Fruit fly (Drosophila melanogaster) whole organism, embryonic: ENCODE results near the gene Claspin.

Experiments used
- Ada2b ChIP-seq: fragments of 200-800 bp; sonication (Bioruptor generic); IDR thresholded peaks from 2 replicates; pipeline ENCODE4 v1.3.6; 2022; ENCODE audit warnings: missing biosample characterization, missing genetic modification characterization
- Aef1 ChIP-seq: fragments of 200-800 bp; sonication (Bioruptor generic); IDR thresholded peaks from 3 replicates; pipeline ENCODE4 v1.3.6; 2022; ENCODE audit warnings: missing biosample characterization, missing genetic modification characterization
- C15 ChIP-seq: fragments of 200-800 bp; sonication (Bioruptor generic); IDR thresholded peaks from 3 replicates; pipeline ENCODE4 v1.3.6; 2022; ENCODE audit warnings: missing biosample characterization, missing genetic modification characterization
- CG10209 ChIP-seq: fragments of 200-800 bp; sonication (Bioruptor generic); optimal IDR thresholded peaks from 3 replicates; lab custom pipeline; 2017; ENCODE audit warnings: missing biosample characterization, mild to moderate bottlenecking, missing genetic modification characterization, missing genetic modification reagents
- CG10543 ChIP-seq: fragments of 200-800 bp; sonication (Bioruptor generic); optimal IDR thresholded peaks from 3 replicates; lab custom pipeline; 2017; ENCODE audit warnings: missing biosample characterization, mild to moderate bottlenecking, missing genetic modification characterization, moderate library complexity
- CG12155 ChIP-seq: fragments of 200-800 bp; sonication (Bioruptor generic); optimal IDR thresholded peaks from 3 replicates; lab custom pipeline; 2016; ENCODE audit warnings: missing biosample characterization, missing genetic modification characterization
- CG12236 ChIP-seq: fragments of 200-800 bp; sonication (Bioruptor generic); optimal IDR thresholded peaks from 2 replicates; lab custom pipeline; 2016; ENCODE audit warnings: missing biosample characterization, missing genetic modification characterization
- CG12299 ChIP-seq: fragments of 200-800 bp; sonication (Bioruptor generic); optimal IDR thresholded peaks from 2 replicates; lab custom pipeline; 2018; ENCODE audit warnings: missing biosample characterization, mild to moderate bottlenecking, missing genetic modification characterization
- CG13287 ChIP-seq: fragments of 200-800 bp; sonication (Bioruptor generic); IDR thresholded peaks from 2 replicates; pipeline ENCODE4 v1.3.6; 2022; ENCODE audit warnings: missing biosample characterization, missing genetic modification characterization; ENCODE audit not compliant: partially characterized antibody
- CG14014 ChIP-seq: fragments of 200-800 bp; sonication (Bioruptor generic); IDR thresholded peaks from 2 replicates; pipeline ENCODE4 v1.3.6; 2022; ENCODE audit warnings: missing biosample characterization, missing genetic modification characterization
- CG1647 ChIP-seq: fragments of 200-800 bp; sonication (Bioruptor generic); optimal IDR thresholded peaks from 3 replicates; lab custom pipeline; 2016; ENCODE audit warnings: missing biosample characterization, missing genetic modification characterization
- CG17361 ChIP-seq: fragments of 200-800 bp; sonication (Bioruptor generic); IDR thresholded peaks from 3 replicates; pipeline ENCODE4 v1.3.6; 2022; ENCODE audit warnings: missing biosample characterization, missing genetic modification characterization
- CG31388 ChIP-seq: fragments of 200-800 bp; sonication (Bioruptor generic); optimal IDR thresholded peaks from 2 replicates; lab custom pipeline; 2016; ENCODE audit warnings: missing biosample characterization, missing genetic modification characterization
- CG32767 ChIP-seq: fragments of 200-800 bp; sonication (Bioruptor generic); IDR thresholded peaks from 2 replicates; pipeline ENCODE4 v1.3.6; 2022; ENCODE audit warnings: missing biosample characterization, missing genetic modification characterization
- CG42726 ChIP-seq: fragments of 200-800 bp; sonication (Bioruptor generic); IDR thresholded peaks from 2 replicates; pipeline ENCODE4 v1.3.6; 2022; ENCODE audit warnings: missing biosample characterization, missing genetic modification characterization; ENCODE audit not compliant: partially characterized antibody
- CG4424 ChIP-seq: fragments of 200-800 bp; sonication (Bioruptor generic); optimal IDR thresholded peaks from 3 replicates; lab custom pipeline; 2016; ENCODE audit warnings: missing biosample characterization, missing genetic modification characterization
- CG6854 ChIP-seq: fragments of 200-800 bp; sonication (Bioruptor generic); optimal IDR thresholded peaks from 3 replicates; lab custom pipeline; 2017; ENCODE audit warnings: missing biosample characterization, mild to moderate bottlenecking, missing genetic modification characterization
- CG7745 ChIP-seq: fragments of 200-800 bp; sonication (Bioruptor generic); optimal IDR thresholded peaks from 2 replicates; lab custom pipeline; 2018; ENCODE audit warnings: missing biosample characterization, mild to moderate bottlenecking, missing genetic modification characterization, moderate library complexity
- CG8290 ChIP-seq, 3 experiments: fragments of 200-800 bp; sonication (Bioruptor generic); optimal IDR thresholded peaks; 2 replicates each; lab custom pipeline; 2016 to 2019; ENCODE audit warnings: missing biosample characterization in 3 of 3, missing genetic modification characterization in 3 of 3, mild to moderate bottlenecking in 2 of 3, moderate library complexity in 1 of 3
- CG8924 ChIP-seq: fragments of 200-800 bp; optimal IDR thresholded peaks from 3 replicates; lab custom pipeline; 2019; ENCODE audit warnings: missing biosample characterization, mild to moderate bottlenecking, missing genetic modification characterization, moderate library complexity
- Dek ChIP-seq: fragments of 200-800 bp; sonication (Bioruptor generic); optimal IDR thresholded peaks from 3 replicates; lab custom pipeline; 2019; ENCODE audit warnings: missing biosample characterization, mild to moderate bottlenecking, missing genetic modification characterization, moderate library complexity
- Elba2 ChIP-seq: fragments of 200-800 bp; sonication (Bioruptor generic); optimal IDR thresholded peaks from 3 replicates; lab custom pipeline; 2016; ENCODE audit warnings: missing biosample characterization, missing genetic modification characterization
- Gug ChIP-seq: fragments of 200-800 bp; sonication (Bioruptor generic); IDR thresholded peaks from 4 replicates; pipeline ENCODE4 v1.3.6; 2022; ENCODE audit warnings: missing biosample characterization, missing genetic modification characterization
- HHEX ChIP-seq: fragments of 200-800 bp; sonication (Bioruptor generic); optimal IDR thresholded peaks from 3 replicates; lab custom pipeline; 2017; ENCODE audit warnings: missing biosample characterization, mild to moderate bottlenecking, missing genetic modification characterization, missing genetic modification reagents
- HLHmδ ChIP-seq: fragments of 200-800 bp; sonication (Bioruptor generic); optimal IDR thresholded peaks from 2 replicates; lab custom pipeline; 2018; ENCODE audit warnings: missing biosample characterization, mild to moderate bottlenecking, missing genetic modification characterization, moderate library complexity
- HmgD ChIP-seq: fragments of 200-800 bp; sonication (Bioruptor generic); optimal IDR thresholded peaks from 3 replicates; lab custom pipeline; 2016; ENCODE audit warnings: missing biosample characterization, missing genetic modification characterization
- Lpt ChIP-seq: fragments of >200 bp; optimal IDR thresholded peaks from 2 replicates; lab custom pipeline; 2018; ENCODE audit warnings: missing biosample characterization, missing genetic modification characterization
- Max ChIP-seq: fragments of 200-800 bp; sonication (Bioruptor generic); optimal IDR thresholded peaks from 2 replicates; lab custom pipeline; 2016; ENCODE audit warnings: missing biosample characterization, mild to moderate bottlenecking, missing genetic modification characterization
- NC2α ChIP-seq: fragments of 200-800 bp; sonication (Bioruptor generic); optimal IDR thresholded peaks from 2 replicates; lab custom pipeline; 2016; ENCODE audit warnings: missing biosample characterization, missing genetic modification characterization
- Oaz ChIP-seq: fragments of 200-800 bp; sonication (Bioruptor generic); IDR thresholded peaks from 2 replicates; pipeline ENCODE4 v1.3.6; 2022; ENCODE audit warnings: missing biosample characterization, missing genetic modification characterization
- Ptx1 ChIP-seq: fragments of 200-800 bp; sonication (Bioruptor generic); IDR thresholded peaks from 2 replicates; pipeline ENCODE4 v1.3.6; 2022; ENCODE audit warnings: missing biosample characterization, missing genetic modification characterization
- Spps ChIP-seq: fragments of 200-800 bp; sonication (Bioruptor generic); optimal IDR thresholded peaks from 2 replicates; lab custom pipeline; 2018; ENCODE audit warnings: missing biosample characterization, mild to moderate bottlenecking, missing genetic modification characterization
- chif ChIP-seq, 2 experiments: fragments of 200-800 bp; sonication (Bioruptor generic); optimal IDR thresholded peaks; 3 replicates each; lab custom pipeline; 2016; ENCODE audit warnings: missing biosample characterization in 2 of 2, missing genetic modification characterization in 2 of 2
- chm ChIP-seq: fragments of 200-800 bp; sonication (Bioruptor generic); IDR thresholded peaks from 2 replicates; pipeline ENCODE4 v1.3.6; 2022; ENCODE audit warnings: missing biosample characterization, missing genetic modification characterization
- cwo ChIP-seq: fragments of 200-800 bp; sonication (Bioruptor generic); optimal IDR thresholded peaks from 3 replicates; lab custom pipeline; 2017; ENCODE audit warnings: missing biosample characterization, missing genetic modification characterization, mild to moderate bottlenecking, moderate library complexity, missing genetic modification reagents
- emc ChIP-seq: fragments of 200-800 bp; sonication (Bioruptor generic); optimal IDR thresholded peaks from 2 replicates; lab custom pipeline; 2016; ENCODE audit warnings: missing biosample characterization, missing genetic modification characterization
- en ChIP-seq: fragments of 200-800 bp; sonication (Bioruptor generic); optimal IDR thresholded peaks from 2 replicates; lab custom pipeline; 2016; ENCODE audit warnings: missing biosample characterization, missing genetic modification characterization
- eve ChIP-seq, 2 experiments: fragments of >200 bp; optimal IDR thresholded peaks; 2 replicates each; lab custom pipeline; 2017; ENCODE audit warnings: missing biosample characterization in 2 of 2, missing genetic modification characterization in 2 of 2
- exex ChIP-seq: fragments of 200-800 bp; sonication (Bioruptor generic); optimal IDR thresholded peaks from 4 replicates; lab custom pipeline; 2018; ENCODE audit warnings: missing biosample characterization, mild to moderate bottlenecking, missing genetic modification characterization, moderate library complexity
- fru ChIP-seq: fragments of >200 bp; optimal IDR thresholded peaks from 2 replicates; lab custom pipeline; 2017
- gce ChIP-seq: fragments of 200-800 bp; sonication (Bioruptor generic); IDR thresholded peaks from 3 replicates; pipeline ENCODE4 v1.3.6; 2022; ENCODE audit warnings: missing biosample characterization, missing genetic modification characterization
- grn ChIP-seq: fragments of 200-800 bp; sonication (Bioruptor generic); optimal IDR thresholded peaks from 3 replicates; lab custom pipeline; 2017; ENCODE audit warnings: missing biosample characterization, missing genetic modification characterization
- nom ChIP-seq: fragments of 200-800 bp; sonication (Bioruptor generic); optimal IDR thresholded peaks from 2 replicates; lab custom pipeline; 2017; ENCODE audit warnings: missing biosample characterization, missing genetic modification characterization, mild to moderate bottlenecking, moderate library complexity, missing genetic modification reagents
- oc ChIP-seq: fragments of 200-800 bp; sonication (Bioruptor generic); optimal IDR thresholded peaks from 2 replicates; lab custom pipeline; 2018; ENCODE audit warnings: missing biosample characterization, mild to moderate bottlenecking, missing genetic modification characterization, moderate library complexity
- org-1 ChIP-seq: fragments of 200-800 bp; sonication (Bioruptor generic); optimal IDR thresholded peaks from 2 replicates; lab custom pipeline; 2017; ENCODE audit warnings: missing biosample characterization, missing genetic modification characterization
- p53 ChIP-seq: fragments of 200-800 bp; sonication (Bioruptor generic); optimal IDR thresholded peaks from 2 replicates; lab custom pipeline; 2016; ENCODE audit warnings: missing biosample characterization, missing genetic modification characterization
- pum ChIP-seq: fragments of 200-800 bp; sonication (Bioruptor generic); optimal IDR thresholded peaks from 2 replicates; lab custom pipeline; 2016; ENCODE audit warnings: missing biosample characterization, missing genetic modification characterization
- sim ChIP-seq: fragments of 200-800 bp; sonication (Bioruptor generic); IDR thresholded peaks from 2 replicates; pipeline ENCODE4 v1.3.6; 2022; ENCODE audit warnings: missing biosample characterization, missing genetic modification characterization
- wor ChIP-seq: fragments of 200-800 bp; sonication (Bioruptor generic); IDR thresholded peaks from 2 replicates; pipeline ENCODE4 v1.3.6; 2022; ENCODE audit warnings: missing biosample characterization, missing genetic modification characterization

Claspin gene

DNA sequence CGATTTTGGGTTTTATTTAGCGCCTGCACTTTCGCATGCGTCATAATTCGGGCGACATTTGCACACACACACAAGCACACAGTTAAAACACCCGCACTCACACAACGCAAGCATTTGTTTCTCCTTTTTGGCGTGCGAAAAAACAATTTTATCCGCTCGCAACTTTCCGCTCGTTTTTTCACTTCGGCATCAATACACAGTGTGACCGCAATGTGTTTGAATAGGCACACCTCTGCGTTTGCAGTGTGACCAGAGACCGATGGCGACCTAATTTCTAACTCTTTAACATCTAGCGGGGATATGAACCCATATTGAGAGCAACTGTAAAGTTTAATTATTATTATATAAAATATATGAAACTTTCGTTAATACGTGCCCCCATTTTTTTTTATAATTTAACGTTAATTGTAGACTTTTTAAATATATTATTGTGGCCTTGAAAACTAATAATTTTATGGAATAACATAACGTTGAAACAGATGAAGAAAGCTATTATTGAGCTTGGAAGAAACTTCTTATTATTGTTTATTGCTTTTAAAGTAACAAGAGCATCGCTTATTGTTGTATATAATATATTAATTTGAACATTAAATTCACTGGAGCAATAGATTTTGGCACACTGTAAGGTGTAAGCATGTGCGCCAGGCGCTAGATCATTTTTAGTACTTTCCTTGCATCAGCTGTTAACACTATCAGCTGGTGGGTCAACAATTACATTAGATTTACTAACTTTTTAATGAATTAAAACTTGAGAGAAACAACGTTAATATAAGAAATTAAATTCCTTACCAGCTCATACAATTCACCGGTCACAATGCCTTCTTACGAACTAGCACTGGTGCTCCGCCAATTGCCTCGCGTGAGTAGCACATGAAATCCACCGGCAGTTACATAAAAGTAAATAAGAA is 50.9 kb downstream of the Claspin start, which contains the start of the genes Cip4 and mRpS6 (continued):
- TF ChIP-seq emc (no peak), chif (GFP tag; optimal IDR thresholded peaks at IDR 0.05; lab: Kevin White, UChicago) (peak in 1 of 2 experiments; percentile 46), Spps (tag; lab: Kevin White, UChicago) (peak; percentile 51), CG12236 (GFP tag; lab: Kevin White, UChicago) (no peak), CG32767 (GFP tag; lab: Robert Waterston, UW) (peak; percentile 73), Ptx1 (GFP tag; lab: Robert Waterston, UW) (peak; percentile 81), eve (GFP tag; optimal IDR thresholded peaks at IDR 0.05; lab: Kevin White, UChicago) (no peak), Oaz (GFP tag; lab: Robert Waterston, UW) (peak; percentile 77), CG31388 (GFP tag; lab: Kevin White, UChicago) (no peak), wor (GFP tag; lab: Robert Waterston, UW) (peak; percentile 61), CG42726 (GFP tag; lab: Robert Waterston, UW) (peak; percentile 81), CG7745 (tag; lab: Kevin White, UChicago) (no peak), en (no peak), Elba2 (GFP tag; lab: Kevin White, UChicago) (no peak), oc (tag; lab: Kevin White, UChicago) (peak; percentile 59), org-1 (GFP tag; lab: Kevin White, UChicago) (peak; percentile 50), cwo (GFP tag; lab: Kevin White, UChicago) (peak; percentile 37), grn (GFP tag; lab: Kevin White, UChicago) (no peak), CG13287 (GFP tag; lab: Robert Waterston, UW) (peak; percentile 49), CG1647 (GFP tag; lab: Kevin White, UChicago) (peak; percentile 38), HLHmδ (GFP tag; lab: Kevin White, UChicago) (peak; percentile 58), CG10209 (GFP tag; lab: Kevin White, UChicago) (peak; percentile 84), sim (GFP tag; lab: Robert Waterston, UW) (no peak), Lpt (GFP tag; lab: Kevin White, UChicago) (no peak), pum (GFP tag; lab: Kevin White, UChicago) (peak; percentile 43), HHEX (GFP tag; lab: Kevin White, UChicago) (no peak), C15 (0 out of 3 replicates have a peak, but pooled peaks have one; percentile 55), CG6854 (no peak), CG8924 (tag; lab: Kevin White, UChicago) (peak; percentile 90), p53 (GFP tag; lab: Kevin White, UChicago) (no peak), CG4424 (GFP tag; lab: Kevin White, UChicago) (peak; percentile 70), CG14014 (GFP tag; lab: Robert Waterston, UW) (peak; percentile 93), CG10543 (GFP tag; lab: Kevin White, UChicago) (peak; percentile 85), HmgD (GFP tag; lab: Kevin White, UChicago) (no peak), Dek (tag; lab: Kevin White, UChicago) (peak; percentile 87), Aef1 (GFP tag; lab: Robert Waterston, UW) (peak; percentile 54; the same call in 2 of the 3 replicates), CG12155 (GFP tag; lab: Kevin White, UChicago) (peak; percentile 72), Ada2b (peak; percentile 47), exex (tag; lab: Kevin White, UChicago) (peak; percentile 45), CG8290 (GFP tag; optimal IDR thresholded peaks at IDR 0.05; lab: Kevin White, UChicago) (no peak), CG8290 (tag; optimal IDR thresholded peaks at IDR 0.05; lab: Kevin White, UChicago) (peak in 1 of 2 experiments; percentile 75), fru (lab: Kevin White, UChicago) (no peak), chm (GFP tag; lab: Robert Waterston, UW) (peak; percentile 86), Max (no peak), gce (0 out of 3 replicates have a peak, but pooled peaks have one; percentile 48), Gug (GFP tag; lab: Robert Waterston, UW) (peak; percentile 40; the same call in 2 of the 4 replicates), NC2α (GFP tag; lab: Kevin White, UChicago) (no peak), CG17361 (GFP tag; lab: Robert Waterston, UW) (peak; percentile 38; the same call in 1 of the 3 replicates), nom (peak; percentile 53), CG12299 (tag; lab: Kevin White, UChicago) (peak; percentile 84)
